Worm (Caenorhabditis elegans) whole organism, L3 larva: ENCODE data around the gene str-176.

Experiments used
- ama-1 ChIP-seq: fragments of 150-350 bp; optimal IDR thresholded peaks from 2 replicates; lab custom pipeline; 2018
- eor-1 ChIP-seq, 2 experiments: fragments of 150-350 bp; optimal IDR thresholded peaks; 2 replicates each; lab custom pipeline; 2014 to 2018; ENCODE audit warnings: missing biosample characterization in 2 of 2, missing genetic modification characterization in 2 of 2
- lin-39 ChIP-seq: fragments of 150-350 bp; optimal IDR thresholded peaks from 2 replicates; lab custom pipeline; 2018; ENCODE audit warnings: missing biosample characterization, missing genetic modification reagents, missing genetic modification characterization
- mdl-1 ChIP-seq: fragments of 150-350 bp; optimal IDR thresholded peaks from 2 replicates; lab custom pipeline; 2014; ENCODE audit warnings: missing biosample characterization, missing genetic modification characterization
- nhr-12 ChIP-seq: fragments of 150-350 bp; optimal IDR thresholded peaks from 2 replicates; lab custom pipeline; 2014; ENCODE audit warnings: missing biosample characterization, missing genetic modification characterization
- nhr-237 ChIP-seq: fragments of 150-350 bp; optimal IDR thresholded peaks from 2 replicates; lab custom pipeline; 2014; ENCODE audit warnings: missing biosample characterization, missing genetic modification characterization
- nhr-43 ChIP-seq: sonication (generic microtip); optimal IDR thresholded peaks from 2 replicates; lab custom pipeline; 2016; ENCODE audit warnings: mild to moderate bottlenecking, missing genetic modification characterization, missing compliant biosample characterization; ENCODE audit not compliant: poor library complexity, severe bottlenecking
- nhr-77 ChIP-seq: fragments of 150-350 bp; optimal IDR thresholded peaks from 2 replicates; lab custom pipeline; 2014; ENCODE audit warnings: missing biosample characterization, missing genetic modification characterization
- snpc-4 ChIP-seq: fragments of 150-350 bp; optimal IDR thresholded peaks from 2 replicates; lab custom pipeline; 2014; ENCODE audit warnings: missing biosample characterization, missing genetic modification characterization
- unc-62 ChIP-seq: fragments of 150-350 bp; sonication (generic microtip); optimal IDR thresholded peaks from 4 replicates; lab custom pipeline; 2014; ENCODE audit warnings: missing biosample characterization, missing genetic modification reagents, missing genetic modification characterization
- zag-1 ChIP-seq: fragments of 150-350 bp; optimal IDR thresholded peaks from 2 replicates; lab custom pipeline; 2014; ENCODE audit warnings: missing biosample characterization, missing genetic modification characterization

ce11 chrIV:8453178-8453577 lies 10.4 kb downstream of the str-176 start:
- TF ChIP-seq nhr-77 (tag; lab: Kevin White, UChicago): no peak
- TF ChIP-seq zag-1 (tag; lab: Kevin White, UChicago): no peak
- TF ChIP-seq nhr-43 (tag; lab: Kevin White, UChicago): no peak
- TF ChIP-seq nhr-237: no peak
- no peak for TF ChIP-seq ama-1
- TF ChIP-seq unc-62 (GFP tag; lab: Kevin White, UChicago): no peak
- no peak for TF ChIP-seq nhr-12
- TF ChIP-seq eor-1 (tag; optimal IDR thresholded peaks at IDR 0.05; lab: Kevin White, UChicago): no peak
- no peak for TF ChIP-seq mdl-1 (tag; lab: Kevin White, UChicago)
- no peak for TF ChIP-seq snpc-4
- no peak for TF ChIP-seq lin-39
